Worm (Caenorhabditis elegans) whole organism, mixed stage, embryonic: ENCODE results near the gene nduv-2.

Source experiments
- nhr-12 ChIP-seq: fragments of 150-350 bp; optimal IDR thresholded peaks from 2 replicates; lab custom pipeline; 2014; ENCODE audit warnings: missing biosample characterization, missing genetic modification characterization
- nhr-237 ChIP-seq: fragments of 150-350 bp; optimal IDR thresholded peaks from 2 replicates; lab custom pipeline; 2014; ENCODE audit warnings: missing biosample characterization, missing genetic modification characterization
- pha-4 ChIP-seq: fragments of 150-350 bp; optimal IDR thresholded peaks from 2 replicates; lab custom pipeline; 2018; ENCODE audit warnings: missing biosample characterization, missing genetic modification reagents, missing genetic modification characterization
- unc-62 ChIP-seq: fragments of 150-350 bp; optimal IDR thresholded peaks from 2 replicates; lab custom pipeline; 2014; ENCODE audit warnings: missing biosample characterization, missing genetic modification reagents, missing genetic modification characterization

DNA sequence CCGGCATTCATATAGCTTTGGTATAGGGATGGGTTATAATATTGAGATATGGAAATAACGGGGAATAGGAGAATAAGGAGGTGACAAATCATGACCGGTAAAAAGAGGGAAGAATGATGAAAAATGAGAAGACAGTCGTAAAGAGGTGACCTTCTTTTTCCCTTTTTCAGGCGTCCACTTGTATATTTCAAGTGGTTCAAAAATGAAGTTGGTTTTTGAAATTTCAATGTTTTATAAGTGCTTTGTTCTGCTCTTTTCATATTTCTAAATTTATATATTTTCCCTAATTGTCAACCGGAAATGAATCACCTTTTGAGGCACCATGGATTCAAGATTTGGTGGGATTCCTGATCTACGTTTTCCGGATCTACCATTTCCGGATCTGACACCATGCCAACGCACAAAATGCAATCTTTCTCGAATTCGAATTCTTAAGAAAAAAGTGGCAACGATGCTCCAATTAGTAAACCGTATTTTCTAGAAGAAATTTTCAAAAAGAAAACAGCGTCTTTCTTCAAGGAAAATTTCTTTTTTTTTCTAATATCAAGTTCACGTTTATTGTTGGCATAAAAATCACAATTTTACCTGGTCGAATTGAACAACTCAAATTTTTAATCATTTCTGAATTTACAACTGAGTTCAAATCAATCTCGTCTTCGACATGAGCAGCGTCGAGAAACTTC, 35.7 kb downstream of the nduv-2 start, which contains the start of the genes F53F4.2 and F53F4.18:
- TF ChIP-seq nhr-12 (tag; lab: Kevin White, UChicago): no peak
- TF ChIP-seq unc-62 (GFP tag; lab: Kevin White, UChicago): no peak
- no peak for TF ChIP-seq pha-4
- TF ChIP-seq nhr-237: no peak
